Worm (Caenorhabditis elegans) whole organism, young adult: ENCODE measurements around the gene F09G8.10.

ENCODE experiments used
- B0019.2 ChIP-seq: fragments of 200-800 bp; sonication (Bioruptor generic); conservative IDR thresholded peaks from 2 replicates; pipeline ENCODE4 v1.3.6; 2022; ENCODE audit warnings: missing genetic modification reagents, missing genetic modification characterization, missing compliant biosample characterization
- B0035.1 ChIP-seq: sonication (generic microtip); optimal IDR thresholded peaks from 2 replicates; lab custom pipeline; 2016; ENCODE audit warnings: missing genetic modification characterization, mild to moderate bottlenecking, missing compliant biosample characterization, missing genotype, missing genetic modification reagents
- B0261.1 ChIP-seq: sonication (generic microtip); optimal IDR thresholded peaks from 2 replicates; lab custom pipeline; 2016; ENCODE audit warnings: mild to moderate bottlenecking, missing genetic modification characterization, moderate library complexity, missing compliant biosample characterization
- D2030.7 ChIP-seq: fragments of 200-800 bp; sonication (Bioruptor generic); IDR thresholded peaks from 2 replicates; pipeline ENCODE4 v1.3.6; 2022; ENCODE audit warnings: missing genetic modification reagents, missing genetic modification characterization, missing compliant biosample characterization
- F37B4.10 ChIP-seq: fragments of 200-800 bp; sonication (Bioruptor generic); IDR thresholded peaks from 2 replicates; pipeline ENCODE4 v1.3.6; 2022; ENCODE audit warnings: missing genetic modification characterization, missing compliant biosample characterization
- F55B11.4 ChIP-seq: sonication (generic microtip); optimal IDR thresholded peaks from 2 replicates; lab custom pipeline; 2016; ENCODE audit warnings: missing compliant biosample characterization, missing genetic modification characterization, borderline replicate concordance; ENCODE audit not compliant: insufficient read depth
- F57A8.1 ChIP-seq: fragments of 200-800 bp; sonication (Bioruptor generic); optimal IDR thresholded peaks from 2 replicates; lab custom pipeline; 2018; ENCODE audit warnings: mild to moderate bottlenecking, missing genetic modification characterization, moderate library complexity, missing compliant biosample characterization
- Y53F4B.3 ChIP-seq: fragments of 200-800 bp; sonication (Bioruptor generic); IDR thresholded peaks from 2 replicates; pipeline ENCODE4 v1.3.6; 2022; ENCODE audit warnings: missing genetic modification reagents, missing genetic modification characterization, missing compliant biosample characterization
- Y53G8AR.9 ChIP-seq: fragments of 200-800 bp; sonication (Bioruptor generic); conservative IDR thresholded peaks from 2 replicates; pipeline ENCODE4 v1.3.6; 2022; ENCODE audit warnings: missing genetic modification reagents, missing genetic modification characterization, missing compliant biosample characterization
- Y56A3A.18 ChIP-seq: fragments of 200-800 bp; sonication (Bioruptor generic); IDR thresholded peaks from 2 replicates; pipeline ENCODE4 v1.3.6; 2022; ENCODE audit warnings: missing genetic modification reagents, missing genetic modification characterization, missing compliant biosample characterization
- ama-1 ChIP-seq, 3 experiments: fragments of 150-350 bp in 1 of 3; sonication (generic microtip) in 2 of 3; optimal IDR thresholded peaks; 2 replicates each; lab custom pipeline; 2014 to 2018; ENCODE audit warnings: missing biosample characterization in 2 of 3, missing genetic modification characterization in 2 of 3, missing genetic modification reagents in 2 of 3
- aptf-3 ChIP-seq: fragments of 200-800 bp; sonication (Bioruptor generic); IDR thresholded peaks from 2 replicates; pipeline ENCODE4 v1.3.6; 2022; ENCODE audit warnings: missing genetic modification characterization, missing compliant biosample characterization
- attf-5 ChIP-seq: fragments of 200-800 bp; sonication (Bioruptor generic); optimal IDR thresholded peaks from 2 replicates; lab custom pipeline; 2018; ENCODE audit warnings: mild to moderate bottlenecking, missing genetic modification characterization, missing compliant biosample characterization
- attf-6 ChIP-seq: fragments of 200-800 bp; sonication (Bioruptor generic); IDR thresholded peaks from 2 replicates; pipeline ENCODE4 v1.3.6; 2022; ENCODE audit warnings: missing genetic modification reagents, missing genetic modification characterization, missing compliant biosample characterization
- bed-1 ChIP-seq: fragments of 200-800 bp; sonication (Bioruptor generic); IDR thresholded peaks from 2 replicates; pipeline ENCODE4 v1.3.6; 2022; ENCODE audit warnings: missing genetic modification reagents, missing genetic modification characterization, missing compliant biosample characterization
- bed-2 ChIP-seq: fragments of 200-800 bp; sonication (Bioruptor generic); IDR thresholded peaks from 2 replicates; pipeline ENCODE4 v1.3.6; 2022; ENCODE audit warnings: missing genetic modification reagents, missing genetic modification characterization, missing compliant biosample characterization
- ceh-100 ChIP-seq: fragments of 200-800 bp; sonication (Bioruptor generic); IDR thresholded peaks from 2 replicates; pipeline ENCODE4 v1.3.6; 2022; ENCODE audit warnings: missing genetic modification reagents, missing genetic modification characterization, missing compliant biosample characterization
- ceh-40 ChIP-seq: fragments of 200-800 bp; sonication (Bioruptor generic); IDR thresholded peaks from 2 replicates; pipeline ENCODE4 v1.3.6; 2022; ENCODE audit warnings: missing genetic modification characterization, missing compliant biosample characterization
- chd-7 ChIP-seq: sonication (generic microtip); optimal IDR thresholded peaks from 2 replicates; lab custom pipeline; 2016; ENCODE audit warnings: mild to moderate bottlenecking, missing genetic modification characterization, moderate library complexity, missing compliant biosample characterization
- die-1 ChIP-seq: sonication (generic microtip); optimal IDR thresholded peaks from 2 replicates; lab custom pipeline; 2016; ENCODE audit warnings: missing genotype, mild to moderate bottlenecking, missing genetic modification characterization, missing compliant biosample characterization
- egl-18 ChIP-seq: fragments of 200-800 bp; sonication (Bioruptor generic); IDR thresholded peaks from 2 replicates; pipeline ENCODE4 v1.3.6; 2022; ENCODE audit warnings: missing genetic modification reagents, missing genetic modification characterization, missing compliant biosample characterization
- ekl-4 ChIP-seq: fragments of 200-800 bp; sonication (Bioruptor generic); IDR thresholded peaks from 2 replicates; pipeline ENCODE4 v1.3.6; 2022; ENCODE audit warnings: missing genetic modification reagents, missing genetic modification characterization, missing compliant biosample characterization
- fkh-3 ChIP-seq: sonication (generic microtip); optimal IDR thresholded peaks from 2 replicates; lab custom pipeline; 2016; ENCODE audit warnings: mild to moderate bottlenecking, missing genetic modification characterization, missing compliant biosample characterization
- hlh-12 ChIP-seq: sonication (generic microtip); optimal IDR thresholded peaks from 2 replicates; lab custom pipeline; 2016; ENCODE audit warnings: missing genetic modification characterization, missing compliant biosample characterization
- hmg-1.2 ChIP-seq: fragments of 200-800 bp; sonication (Bioruptor generic); IDR thresholded peaks from 2 replicates; pipeline ENCODE4 v1.3.6; 2022; ENCODE audit warnings: missing genetic modification reagents, missing genetic modification characterization, missing compliant biosample characterization
- lag-1 ChIP-seq: fragments of 200-800 bp; sonication (Bioruptor generic); IDR thresholded peaks from 2 replicates; pipeline ENCODE4 v1.3.6; 2022; ENCODE audit warnings: missing genetic modification reagents, missing genetic modification characterization, missing compliant biosample characterization
- let-607 ChIP-seq, 2 experiments: fragments of 200-800 bp in 1 of 2; sonication (Bioruptor generic) in 1 of 2; sonication (generic microtip) in 1 of 2; optimal IDR thresholded peaks; 2 replicates each; lab custom pipeline; 2016 to 2018; ENCODE audit warnings: mild to moderate bottlenecking in 2 of 2, missing compliant biosample characterization in 2 of 2, missing genetic modification characterization in 2 of 2, moderate library complexity in 2 of 2, missing genotype in 1 of 2
- lin-35 ChIP-seq, 3 experiments: fragments of 150-350 bp in 2 of 3; sonication (generic microtip) in 1 of 3; optimal IDR thresholded peaks; 2 replicates each; lab custom pipeline; 2014 to 2018; ENCODE audit warnings: missing biosample characterization in 3 of 3, missing genetic modification characterization in 3 of 3, missing genetic modification reagents in 3 of 3
- lin-54 ChIP-seq: fragments of 200-800 bp; sonication (Bioruptor generic); optimal IDR thresholded peaks from 2 replicates; lab custom pipeline; 2018; ENCODE audit warnings: mild to moderate bottlenecking, missing genetic modification characterization, missing compliant biosample characterization
- lir-1 ChIP-seq: fragments of 200-800 bp; sonication (Bioruptor generic); conservative IDR thresholded peaks from 2 replicates; pipeline ENCODE4 v1.3.6; 2022; ENCODE audit warnings: missing genetic modification reagents, missing genetic modification characterization, missing compliant biosample characterization
- madf-10 ChIP-seq: sonication (generic microtip); optimal IDR thresholded peaks from 2 replicates; lab custom pipeline; 2016; ENCODE audit warnings: mild to moderate bottlenecking, missing genetic modification characterization, missing compliant biosample characterization
- madf-6 ChIP-seq: fragments of 200-800 bp; sonication (Bioruptor generic); IDR thresholded peaks from 2 replicates; pipeline ENCODE4 v1.3.6; 2022; ENCODE audit warnings: missing genetic modification reagents, missing genetic modification characterization, missing compliant biosample characterization
- mes-4 ChIP-seq: sonication (generic microtip); optimal IDR thresholded peaks from 2 replicates; lab custom pipeline; 2016; ENCODE audit warnings: missing genotype, missing genetic modification characterization, missing compliant biosample characterization
- nfya-2 ChIP-seq: fragments of 200-800 bp; sonication (Bioruptor generic); IDR thresholded peaks from 2 replicates; pipeline ENCODE4 v1.3.6; 2022; ENCODE audit warnings: missing genetic modification reagents, missing genetic modification characterization, missing compliant biosample characterization
- nhr-27 ChIP-seq: fragments of 200-800 bp; sonication (Bioruptor generic); optimal IDR thresholded peaks from 2 replicates; lab custom pipeline; 2018; ENCODE audit warnings: mild to moderate bottlenecking, missing genetic modification characterization, moderate library complexity, missing compliant biosample characterization
- pbrm-1 ChIP-seq: fragments of 200-800 bp; sonication (Bioruptor generic); IDR thresholded peaks from 2 replicates; pipeline ENCODE4 v1.3.6; 2022; ENCODE audit warnings: missing genetic modification reagents, missing genetic modification characterization, missing compliant biosample characterization
- snpc-1.1 ChIP-seq: sonication (generic microtip); optimal IDR thresholded peaks from 2 replicates; lab custom pipeline; 2017; ENCODE audit warnings: missing genetic modification characterization, mild to moderate bottlenecking, missing compliant biosample characterization, antibody characterized with exemption, moderate library complexity, missing genotype, missing genetic modification reagents; ENCODE audit not compliant: insufficient read depth
- zfh-2 ChIP-seq: fragments of 200-800 bp; sonication (Bioruptor generic); conservative IDR thresholded peaks from 2 replicates; pipeline ENCODE4 v1.3.6; 2022; ENCODE audit warnings: missing genetic modification reagents, missing genetic modification characterization, missing compliant biosample characterization
- ztf-28 ChIP-seq: fragments of 200-800 bp; sonication (Bioruptor generic); IDR thresholded peaks from 2 replicates; pipeline ENCODE4 v1.3.6; 2022; ENCODE audit warnings: missing genetic modification reagents, missing genetic modification characterization, missing compliant biosample characterization
- ztf-3 ChIP-seq: fragments of 200-800 bp; sonication (Bioruptor generic); optimal IDR thresholded peaks from 2 replicates; lab custom pipeline; 2018; ENCODE audit warnings: mild to moderate bottlenecking, missing genetic modification characterization, missing compliant biosample characterization
- ztf-6 ChIP-seq: fragments of 200-800 bp; sonication (Bioruptor generic); IDR thresholded peaks from 2 replicates; pipeline ENCODE4 v1.3.6; 2022; ENCODE audit warnings: missing genetic modification reagents, missing genetic modification characterization, missing compliant biosample characterization

F09G8.10 gene

ce11 chrIII:8271676-8272225, at the start of gene F09G8.10, which contains the start of gene mps-4:
F09G8.10 (minus strand) TSS chrIII:8272175.
mps-4 (minus strand) TSS chrIII:8271776.
- TF ChIP-seq madf-10 (no peak), zfh-2 (GFP tag; lab: Robert Waterston, UW) (no peak), nfya-2 (no peak), mes-4 (tag; lab: Kevin White, UChicago) (no peak), lin-54 (no peak), pbrm-1 (GFP tag; lab: Robert Waterston, UW) (no peak), B0035.1 (tag; lab: Kevin White, UChicago) (no peak), egl-18 (GFP tag; lab: Robert Waterston, UW) (no peak), lag-1 (GFP tag; lab: Robert Waterston, UW) (no peak), let-607 (tag; optimal IDR thresholded peaks at IDR 0.05; lab: Kevin White, UChicago) (no peak), chd-7 (tag; lab: Kevin White, UChicago) (no peak), ekl-4 (GFP tag; lab: Robert Waterston, UW) (no peak), bed-2 (no peak), attf-6 (GFP tag; lab: Robert Waterston, UW) (no peak), madf-6 (GFP tag; lab: Robert Waterston, UW) (no peak), ceh-100 (GFP tag; lab: Robert Waterston, UW) (no peak), Y56A3A.18 (GFP tag; lab: Robert Waterston, UW) (no peak), F57A8.1 (GFP tag; lab: Kevin White, UChicago) (no peak)

ce11 chrIII:8321225-8321624, 49.2 kb upstream of the F09G8.10 start:
- TF ChIP-seq B0261.1 (tag; lab: Kevin White, UChicago) (no peak), ceh-100 (GFP tag; lab: Robert Waterston, UW) (no peak), lir-1 (GFP tag; lab: Robert Waterston, UW) (no peak), Y53G8AR.9 (GFP tag; lab: Robert Waterston, UW) (no peak), snpc-1.1 (tag; lab: Kevin White, UChicago) (no peak), attf-5 (GFP tag; lab: Kevin White, UChicago) (no peak), nhr-27 (tag; lab: Kevin White, UChicago) (no peak), ztf-28 (GFP tag; lab: Robert Waterston, UW) (no peak), die-1 (tag; lab: Kevin White, UChicago) (no peak), Y53F4B.3 (GFP tag; lab: Robert Waterston, UW) (no peak), F55B11.4 (no peak), bed-1 (no peak), B0035.1 (tag; lab: Kevin White, UChicago) (no peak), hmg-1.2 (GFP tag; lab: Robert Waterston, UW) (no peak), ama-1 (optimal IDR thresholded peaks at IDR 0.05; lab: Kevin White, UChicago) (no peak), ama-1 (GFP tag; optimal IDR thresholded peaks at IDR 0.05; lab: Kevin White, UChicago) (no peak), mes-4 (tag; lab: Kevin White, UChicago) (no peak), hlh-12 (tag; lab: Kevin White, UChicago) (no peak), lag-1 (GFP tag; lab: Robert Waterston, UW) (no peak)
- TF ChIP-seq, all 124 proteins: peak for 0

ce11 chrIII:8320183-8320582, 48.2 kb upstream of the F09G8.10 start, which contains the start of gene F10E9.10:
F10E9.10 (minus strand) TSS chrIII:8320283.
- TF ChIP-seq B0035.1 (tag; lab: Kevin White, UChicago) (no peak), F37B4.10 (GFP tag; lab: Robert Waterston, UW) (no peak), attf-5 (GFP tag; lab: Kevin White, UChicago) (no peak), D2030.7 (no peak), ztf-6 (GFP tag; lab: Robert Waterston, UW) (no peak), ztf-3 (GFP tag; lab: Kevin White, UChicago) (no peak), ceh-40 (no peak), lin-35 (GFP tag; optimal IDR thresholded peaks at IDR 0.05; lab: Kevin White, UChicago) (no peak), B0019.2 (GFP tag; lab: Robert Waterston, UW) (no peak), die-1 (tag; lab: Kevin White, UChicago) (no peak), aptf-3 (GFP tag; lab: Robert Waterston, UW) (no peak), fkh-3 (tag; lab: Kevin White, UChicago) (no peak), ztf-28 (GFP tag; lab: Robert Waterston, UW) (no peak)
